Fruit fly (Drosophila melanogaster): Measurements from ENCODE around the gene CG18132.

CG18132 gene

dm6 chr2L:1509748-1510147 lies 7.5 kb downstream of the CG18132 start:
- TF ChIP-seq Snoo (tag; optimal IDR thresholded peaks at IDR 0.05) (no peak), Pif1A (GFP tag; optimal IDR thresholded peaks at IDR 0.05) (no peak), gl (tag; optimal IDR thresholded peaks at IDR 0.05) (no peak), CG34367 (tag; optimal IDR thresholded peaks at IDR 0.05) (no peak), D1 (tag; optimal IDR thresholded peaks at IDR 0.05) (no peak), Pif1B (GFP tag; optimal IDR thresholded peaks at IDR 0.05) (no peak), CG4496 (GFP tag; IDR thresholded peaks at IDR 0.05) (no peak), CG8159 (tag; optimal IDR thresholded peaks at IDR 0.05) (peak; percentile 37), CG14655 (GFP tag; optimal IDR thresholded peaks at IDR 0.05) (peak; percentile 9), CG13204 (GFP tag; optimal IDR thresholded peaks at IDR 0.05) (no peak), CG17806 (tag; optimal IDR thresholded peaks at IDR 0.05) (no peak), CG32121 (GFP tag; IDR thresholded peaks at IDR 0.05) (no peak), fd96Ca (GFP tag; IDR thresholded peaks at IDR 0.05) (0 out of 3 replicates have a peak, but pooled peaks have one; percentile 34), rn (GFP tag; IDR thresholded peaks at IDR 0.05) (no peak), CG12605 (GFP tag; IDR thresholded peaks at IDR 0.05) (no peak), CG15710 (tag; optimal IDR thresholded peaks at IDR 0.05) (no peak), CG8301 (tag; optimal IDR thresholded peaks at IDR 0.05) (no peak), EcR (GFP tag; optimal IDR thresholded peaks at IDR 0.05) (no peak), CG9948 (tag; optimal IDR thresholded peaks at IDR 0.05) (no peak), CG10348 (GFP tag; IDR thresholded peaks at IDR 0.05) (no peak), Ets98B (GFP tag; IDR thresholded peaks at IDR 0.05) (no peak)

- no peak for TF ChIP-seq CG8159 (tag; optimal IDR thresholded peaks at IDR 0.05)
- TF ChIP-seq rn (GFP tag; IDR thresholded peaks at IDR 0.05): no peak
- no peak for TF ChIP-seq CG12605 (GFP tag; IDR thresholded peaks at IDR 0.05)
- no peak for TF ChIP-seq CG34367 (tag; optimal IDR thresholded peaks at IDR 0.05)
- TF ChIP-seq fd96Ca (GFP tag; IDR thresholded peaks at IDR 0.05): no peak
- no peak for TF ChIP-seq CG8301 (tag; optimal IDR thresholded peaks at IDR 0.05)
Observed at dm6 chr2L:1504288-1504687, 13.0 kb downstream of the CG18132 start.

dm6 chr2L:1502459-1503101 lies 14.7 kb downstream of the CG18132 start, which contains the start of gene CG7420:
Gene CG7420, minus strand, starts transcription at chr2L:1502904.
- TF ChIP-seq CG4496 (GFP tag; IDR thresholded peaks at IDR 0.05) (no peak), CG12605 (GFP tag; IDR thresholded peaks at IDR 0.05) (0 out of 2 replicates have a peak, but pooled peaks have one; percentile 35), CG13204 (GFP tag; optimal IDR thresholded peaks at IDR 0.05) (no peak), CG8159 (tag; optimal IDR thresholded peaks at IDR 0.05) (no peak)

- TF ChIP-seq EcR (GFP tag; optimal IDR thresholded peaks at IDR 0.05): no peak
- no peak for TF ChIP-seq Pif1B (GFP tag; optimal IDR thresholded peaks at IDR 0.05)
- no peak for TF ChIP-seq CG13204 (GFP tag; optimal IDR thresholded peaks at IDR 0.05)
- no peak for TF ChIP-seq CG8301 (tag; optimal IDR thresholded peaks at IDR 0.05)
- no peak for TF ChIP-seq Snoo (tag; optimal IDR thresholded peaks at IDR 0.05)
- TF ChIP-seq gl (tag; optimal IDR thresholded peaks at IDR 0.05): no peak
- TF ChIP-seq CG32121 (GFP tag; IDR thresholded peaks at IDR 0.05): no peak
- TF ChIP-seq CG14655 (GFP tag; optimal IDR thresholded peaks at IDR 0.05): no peak
- no peak for TF ChIP-seq CG15710 (tag; optimal IDR thresholded peaks at IDR 0.05)
- no peak for TF ChIP-seq CG12605 (GFP tag; IDR thresholded peaks at IDR 0.05)
- no peak for TF ChIP-seq CG8159 (tag; optimal IDR thresholded peaks at IDR 0.05)
- TF ChIP-seq D1 (tag; optimal IDR thresholded peaks at IDR 0.05): no peak
- no peak for TF ChIP-seq CG17806 (tag; optimal IDR thresholded peaks at IDR 0.05)
Observed at dm6 chr2L:1500312-1500711, 17.0 kb downstream of the CG18132 start, which contains the start of gene CG18131. Gene CG18131, minus strand, starts transcription at chr2L:1500608.

- no peak for TF ChIP-seq Snoo (tag; optimal IDR thresholded peaks at IDR 0.05)
- TF ChIP-seq CG4496 (GFP tag; IDR thresholded peaks at IDR 0.05): no peak
- TF ChIP-seq CG8159 (tag; optimal IDR thresholded peaks at IDR 0.05): no peak
- no peak for TF ChIP-seq gl (tag; optimal IDR thresholded peaks at IDR 0.05)
- TF ChIP-seq Pif1B (GFP tag; optimal IDR thresholded peaks at IDR 0.05): no peak
- TF ChIP-seq CG34367 (tag; optimal IDR thresholded peaks at IDR 0.05): no peak
- TF ChIP-seq CG8301 (tag; optimal IDR thresholded peaks at IDR 0.05): no peak
- TF ChIP-seq Pif1A (GFP tag; optimal IDR thresholded peaks at IDR 0.05): no peak
- TF ChIP-seq CG32121 (GFP tag; IDR thresholded peaks at IDR 0.05): no peak
- no peak for TF ChIP-seq fd96Ca (GFP tag; IDR thresholded peaks at IDR 0.05)
- TF ChIP-seq Ets98B (GFP tag; IDR thresholded peaks at IDR 0.05): no peak
- TF ChIP-seq CG12605 (GFP tag; IDR thresholded peaks at IDR 0.05): no peak
- no peak for TF ChIP-seq CG9948 (tag; optimal IDR thresholded peaks at IDR 0.05)
- TF ChIP-seq CG17806 (tag; optimal IDR thresholded peaks at IDR 0.05): no peak
- TF ChIP-seq CG10348 (GFP tag; IDR thresholded peaks at IDR 0.05): no peak
- TF ChIP-seq CG13204 (GFP tag; optimal IDR thresholded peaks at IDR 0.05): no peak
Observed at dm6 chr2L:1498966-1499554, 18.2 kb downstream of the CG18132 start.

- TF ChIP-seq CG8301 (tag; optimal IDR thresholded peaks at IDR 0.05) (no peak), CG10348 (GFP tag; IDR thresholded peaks at IDR 0.05) (no peak), CG8159 (tag; optimal IDR thresholded peaks at IDR 0.05) (no peak), rn (GFP tag; IDR thresholded peaks at IDR 0.05) (no peak)
Observed at dm6 chr2L:1496943-1497342, 20.3 kb downstream of the CG18132 start, which contains the start of gene CG31661. Gene CG31661, plus strand, starts transcription at chr2L:1497243.

Measured in whole organism, pupa.